Worm (Caenorhabditis elegans): Measurements from ENCODE around the gene Y38H6C.18.

The Y38H6C.18 gene

ce11 chrV:20580511-20581040 is 33.6 kb upstream of the Y38H6C.18 start, which contains the start of gene F26F2.7 (continued):
- TF ChIP-seq sox-4 (tag; optimal IDR thresholded peaks at IDR 0.05): peak; percentile 75
- TF ChIP-seq zip-4 (GFP tag; optimal IDR thresholded peaks at IDR 0.05): peak; percentile 72
- TF ChIP-seq rnt-1 (tag; optimal IDR thresholded peaks at IDR 0.05): no peak
- peak; percentile 29 for TF ChIP-seq aha-1 (tag; optimal IDR thresholded peaks at IDR 0.05)
- no peak for TF ChIP-seq ztf-4 (tag; optimal IDR thresholded peaks at IDR 0.05)
- TF ChIP-seq Y116A8C.19 (tag; optimal IDR thresholded peaks at IDR 0.05; ENCODE audit: borderline replicate concordance): no peak
- peak; percentile 11 for TF ChIP-seq blmp-1 (tag; optimal IDR thresholded peaks at IDR 0.05)
- TF ChIP-seq efl-1 (optimal IDR thresholded peaks at IDR 0.05): peak; percentile 64 to 73
- TF ChIP-seq efl-1 (GFP tag; optimal IDR thresholded peaks at IDR 0.05 in 1 of 2): peak; percentile 75 to 96
- TF ChIP-seq nhr-85 (tag): peak; percentile 87
- TF ChIP-seq lsy-2 (tag; optimal IDR thresholded peaks at IDR 0.05): peak; percentile 89 to 91
- TF ChIP-seq pqm-1 (tag; optimal IDR thresholded peaks at IDR 0.05): no peak
- no peak for TF ChIP-seq alr-1 (tag; optimal IDR thresholded peaks at IDR 0.05; ENCODE audit: borderline replicate concordance)
- no peak for TF ChIP-seq pag-3 (tag; optimal IDR thresholded peaks at IDR 0.05; ENCODE audit: borderline replicate concordance, insufficient read depth)
- TF ChIP-seq C04F5.9 (tag; optimal IDR thresholded peaks at IDR 0.05): peak; percentile 64
- no peak for TF ChIP-seq ceh-90 (tag; optimal IDR thresholded peaks at IDR 0.05)
- peak; percentile 30 for TF ChIP-seq ceh-8 (GFP tag; optimal IDR thresholded peaks at IDR 0.05)
- no peak for TF ChIP-seq nhr-76 (tag; optimal IDR thresholded peaks at IDR 0.05)
- TF ChIP-seq nhr-71 (tag; optimal IDR thresholded peaks at IDR 0.05): peak; percentile 93
- peak; percentile 90 for TF ChIP-seq swsn-7 (tag; optimal IDR thresholded peaks at IDR 0.05)
- TF ChIP-seq snu-23 (GFP tag; optimal IDR thresholded peaks at IDR 0.05): peak; percentile 90
- TF ChIP-seq elt-3 (tag; optimal IDR thresholded peaks at IDR 0.05): peak in 2 of 6 experiments; percentile 33 to 66
- no peak for TF ChIP-seq aly-2 (tag; optimal IDR thresholded peaks at IDR 0.05)
- TF ChIP-seq dsc-1 (tag; optimal IDR thresholded peaks at IDR 0.05): peak; percentile 93
- no peak for TF ChIP-seq unc-30 (tag; optimal IDR thresholded peaks at IDR 0.05)
- peak; percentile 80 for TF ChIP-seq lin-13 (GFP tag; optimal IDR thresholded peaks at IDR 0.05)
- TF ChIP-seq fkh-8 (tag; optimal IDR thresholded peaks at IDR 0.05): peak; percentile 87
- no peak for TF ChIP-seq ama-1 (optimal IDR thresholded peaks at IDR 0.05)
- TF ChIP-seq nhr-20 (tag; optimal IDR thresholded peaks at IDR 0.05): peak; percentile 88
- peak; percentile 66; the same call in 1 of the 2 replicates for TF ChIP-seq grh-1 (GFP tag; IDR thresholded peaks at IDR 0.05)
- peak; percentile 89 for TF ChIP-seq xbp-1 (tag; optimal IDR thresholded peaks at IDR 0.05)
- no peak for TF ChIP-seq hpl-2 (GFP tag; optimal IDR thresholded peaks at IDR 0.05)
- TF ChIP-seq tbx-2 (tag; optimal IDR thresholded peaks at IDR 0.05): peak; percentile 89
- no peak for TF ChIP-seq C34B4.2 (tag; optimal IDR thresholded peaks at IDR 0.05)
- no peak for TF ChIP-seq lin-15B (tag; optimal IDR thresholded peaks at IDR 0.05)
- TF ChIP-seq lir-3 (tag; optimal IDR thresholded peaks at IDR 0.05; ENCODE audit: poor library complexity): no peak
- peak; percentile 80 for TF ChIP-seq egl-13 (tag; optimal IDR thresholded peaks at IDR 0.05)
- peak in 1 of 2 experiments; percentile 88 for TF ChIP-seq mdl-1 (tag; optimal IDR thresholded peaks at IDR 0.05)
- TF ChIP-seq unc-62 (GFP tag; optimal IDR thresholded peaks at IDR 0.05): no peak
- peak; percentile 80 for TF ChIP-seq lin-39 (tag; optimal IDR thresholded peaks at IDR 0.05)
- peak; percentile 45; the same call in 1 of the 2 replicates for TF ChIP-seq mab-9 (GFP tag; IDR thresholded peaks at IDR 0.05)
- peak; percentile 61 to 80 (median 70) for TF ChIP-seq ceh-82 (tag; optimal IDR thresholded peaks at IDR 0.05)
- TF ChIP-seq nhr-237 (tag; optimal IDR thresholded peaks at IDR 0.05): no peak
- peak; percentile 69 for TF ChIP-seq fkh-4 (tag; optimal IDR thresholded peaks at IDR 0.05; ENCODE audit: borderline replicate concordance)
- peak; percentile 86 for TF ChIP-seq unc-130 (tag; optimal IDR thresholded peaks at IDR 0.05)
- peak; percentile 23 for TF ChIP-seq mef-2 (tag; optimal IDR thresholded peaks at IDR 0.05)
- TF ChIP-seq lin-14 (GFP tag; optimal IDR thresholded peaks at IDR 0.05): peak; percentile 92
- peak; percentile 79 for TF ChIP-seq unc-86 (tag; optimal IDR thresholded peaks at IDR 0.05)
- peak; percentile 83 for TF ChIP-seq nhr-19 (GFP tag; conservative IDR thresholded peaks at IDR 0.05)
- peak; percentile 76 to 84 for TF ChIP-seq lin-35 (GFP tag; optimal IDR thresholded peaks at IDR 0.05)
- peak; percentile 70 for TF ChIP-seq ceh-88 (GFP tag; IDR thresholded peaks at IDR 0.05)
- TF ChIP-seq dpl-1 (GFP tag; optimal IDR thresholded peaks at IDR 0.05): peak; percentile 65 to 81 (median 79)

Data from whole organism, L1 larva.